Fruit fly (Drosophila melanogaster): Measurements from ENCODE around the gene Rh5.

The Rh5 gene

dm6 chr2L:12001132-12001531, 6.8 kb upstream of the Rh5 start:
- TF ChIP-seq CG34367 (tag; optimal IDR thresholded peaks at IDR 0.05) (no peak), CG15710 (tag; optimal IDR thresholded peaks at IDR 0.05) (no peak), Ets98B (GFP tag; IDR thresholded peaks at IDR 0.05) (no peak), EcR (GFP tag; optimal IDR thresholded peaks at IDR 0.05) (peak; percentile 24), Pif1A (GFP tag; optimal IDR thresholded peaks at IDR 0.05) (no peak), CG9948 (tag; optimal IDR thresholded peaks at IDR 0.05) (no peak), rn (GFP tag; IDR thresholded peaks at IDR 0.05) (no peak), CG12605 (GFP tag; IDR thresholded peaks at IDR 0.05) (no peak), CG4496 (GFP tag; IDR thresholded peaks at IDR 0.05) (no peak)

DNA sequence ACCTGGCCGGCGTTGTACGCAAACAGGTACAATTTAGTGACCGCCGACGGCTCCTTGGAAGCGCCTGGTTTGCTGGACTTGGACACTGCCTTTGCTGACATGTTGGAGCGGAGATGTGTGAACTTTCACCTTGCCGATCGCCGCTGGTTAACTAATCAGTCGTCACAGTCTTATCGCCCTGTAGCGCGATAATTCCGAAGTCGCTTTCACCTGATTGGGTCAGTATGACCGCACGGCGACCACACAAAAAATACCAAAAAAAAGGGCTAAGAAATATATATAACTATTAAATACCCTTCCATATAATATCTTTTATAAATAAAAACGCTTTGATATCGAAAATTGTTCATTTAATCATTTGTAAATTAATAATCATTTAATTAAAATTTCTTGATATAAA, 5.9 kb upstream of the Rh5 start, which contains the start of gene Hacd1:
Gene Hacd1 (minus strand): TSS at position 216 of the 400 bp plus-strand sequence.
- TF ChIP-seq CG9948 (tag; optimal IDR thresholded peaks at IDR 0.05) (no peak), CG17806 (tag; optimal IDR thresholded peaks at IDR 0.05) (no peak), CG8159 (tag; optimal IDR thresholded peaks at IDR 0.05) (no peak), CG12605 (GFP tag; IDR thresholded peaks at IDR 0.05) (no peak), CG15710 (tag; optimal IDR thresholded peaks at IDR 0.05) (no peak), fd96Ca (GFP tag; IDR thresholded peaks at IDR 0.05) (no peak), Snoo (tag; optimal IDR thresholded peaks at IDR 0.05) (no peak), CG14655 (GFP tag; optimal IDR thresholded peaks at IDR 0.05) (no peak), CG32121 (GFP tag; IDR thresholded peaks at IDR 0.05) (no peak), CG10348 (GFP tag; IDR thresholded peaks at IDR 0.05) (no peak), gl (tag; optimal IDR thresholded peaks at IDR 0.05) (no peak), Pif1B (GFP tag; optimal IDR thresholded peaks at IDR 0.05) (no peak)

- TF ChIP-seq CG12605 (GFP tag; IDR thresholded peaks at IDR 0.05) (no peak), Ets98B (GFP tag; IDR thresholded peaks at IDR 0.05) (no peak), CG4496 (GFP tag; IDR thresholded peaks at IDR 0.05) (no peak), fd96Ca (GFP tag; IDR thresholded peaks at IDR 0.05) (no peak), CG8159 (tag; optimal IDR thresholded peaks at IDR 0.05) (peak; percentile 38), CG14655 (GFP tag; optimal IDR thresholded peaks at IDR 0.05) (peak; percentile 56), Pif1A (GFP tag; optimal IDR thresholded peaks at IDR 0.05) (peak; percentile 34), CG17806 (tag; optimal IDR thresholded peaks at IDR 0.05) (peak; percentile 27), EcR (GFP tag; optimal IDR thresholded peaks at IDR 0.05) (peak; percentile 77), CG10348 (GFP tag; IDR thresholded peaks at IDR 0.05) (no peak), CG32121 (GFP tag; IDR thresholded peaks at IDR 0.05) (no peak), Snoo (tag; optimal IDR thresholded peaks at IDR 0.05) (peak; percentile 32), CG34367 (tag; optimal IDR thresholded peaks at IDR 0.05) (no peak), CG15710 (tag; optimal IDR thresholded peaks at IDR 0.05) (peak; percentile 32), CG13204 (GFP tag; optimal IDR thresholded peaks at IDR 0.05) (peak; percentile 99), gl (tag; optimal IDR thresholded peaks at IDR 0.05) (peak; percentile 30), D1 (tag; optimal IDR thresholded peaks at IDR 0.05) (no peak)
Observed at dm6 chr2L:12002922-12003791, 4.8 kb upstream of the Rh5 start.

DNA sequence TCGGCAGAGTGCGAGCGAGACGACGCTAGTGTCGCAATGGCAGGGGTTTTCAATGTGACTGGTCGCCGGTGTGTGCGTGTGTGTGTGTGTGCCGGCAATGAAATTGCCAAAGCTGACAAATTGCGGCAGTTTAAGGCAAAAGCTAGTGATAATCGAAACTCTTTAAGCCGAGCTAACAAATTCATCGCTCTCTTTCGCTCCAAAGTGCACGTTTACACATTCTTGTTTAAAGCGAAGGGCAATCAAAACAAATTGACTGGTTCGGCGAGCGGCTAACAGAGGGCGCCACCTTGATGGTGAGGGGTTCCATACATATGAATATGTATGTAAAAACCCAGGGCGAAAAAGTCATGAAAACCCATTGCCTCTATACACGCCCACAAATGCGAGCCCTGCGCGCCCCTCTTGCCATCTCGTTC, 4.2 kb upstream of the Rh5 start:
- TF ChIP-seq CG13204 (GFP tag; optimal IDR thresholded peaks at IDR 0.05), result no peak
- TF ChIP-seq EcR (GFP tag; optimal IDR thresholded peaks at IDR 0.05), result no peak
- TF ChIP-seq D1 (tag; optimal IDR thresholded peaks at IDR 0.05), result no peak
- TF ChIP-seq Pif1A (GFP tag; optimal IDR thresholded peaks at IDR 0.05), result no peak
- TF ChIP-seq CG8159 (tag; optimal IDR thresholded peaks at IDR 0.05), result no peak
- TF ChIP-seq CG15710 (tag; optimal IDR thresholded peaks at IDR 0.05), result no peak
- TF ChIP-seq CG32121 (GFP tag; IDR thresholded peaks at IDR 0.05), result no peak
- TF ChIP-seq CG17806 (tag; optimal IDR thresholded peaks at IDR 0.05), result no peak
- TF ChIP-seq gl (tag; optimal IDR thresholded peaks at IDR 0.05), result no peak
- no peak for TF ChIP-seq rn (GFP tag; IDR thresholded peaks at IDR 0.05)
- TF ChIP-seq CG10348 (GFP tag; IDR thresholded peaks at IDR 0.05), result no peak
- no peak for TF ChIP-seq CG8301 (tag; optimal IDR thresholded peaks at IDR 0.05)
- TF ChIP-seq Snoo (tag; optimal IDR thresholded peaks at IDR 0.05), result no peak
- TF ChIP-seq CG34367 (tag; optimal IDR thresholded peaks at IDR 0.05), result no peak
- no peak for TF ChIP-seq CG14655 (GFP tag; optimal IDR thresholded peaks at IDR 0.05)
- no peak for TF ChIP-seq Ets98B (GFP tag; IDR thresholded peaks at IDR 0.05)

DNA sequence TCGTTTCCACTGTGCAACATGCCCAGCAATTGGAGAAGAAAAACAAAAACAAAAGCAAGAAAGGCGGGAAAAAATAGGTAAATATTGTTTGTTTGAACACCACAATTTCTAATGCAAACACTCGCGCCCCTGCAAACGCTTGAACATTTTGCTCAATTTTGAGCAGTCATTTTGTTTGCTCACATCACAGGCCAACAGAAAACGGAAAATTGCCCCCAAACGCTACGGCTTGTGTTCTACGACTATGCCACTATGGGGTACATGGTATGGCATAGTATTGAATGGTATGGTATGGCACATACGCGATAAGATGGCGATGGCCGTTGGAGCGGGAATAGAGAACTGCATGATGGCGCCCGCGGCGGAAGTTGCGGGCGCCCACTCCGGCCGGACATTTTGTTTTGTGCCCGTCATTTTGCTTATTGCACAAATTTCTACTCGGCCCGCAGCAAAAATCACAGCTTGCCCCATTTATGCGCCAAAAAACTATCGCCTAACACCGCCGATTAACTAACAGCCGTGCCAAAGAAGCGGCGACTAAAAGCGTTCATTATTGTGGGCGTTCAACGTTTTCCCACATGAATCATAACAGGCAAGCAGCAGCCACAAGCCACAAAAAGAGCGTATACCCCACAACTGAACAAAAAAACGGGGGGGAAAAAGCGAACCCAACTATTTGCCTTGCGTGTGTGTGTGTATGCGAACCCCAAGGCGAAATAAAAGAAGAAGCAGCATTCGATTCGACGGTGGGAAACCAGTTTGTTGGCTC, 3.6 kb upstream of the Rh5 start:
- TF ChIP-seq Pif1B (GFP tag; optimal IDR thresholded peaks at IDR 0.05) (peak; percentile 10), CG15710 (tag; optimal IDR thresholded peaks at IDR 0.05) (peak; percentile 18), Snoo (tag; optimal IDR thresholded peaks at IDR 0.05) (no peak), CG9948 (tag; optimal IDR thresholded peaks at IDR 0.05) (peak; percentile 1), Ets98B (GFP tag; IDR thresholded peaks at IDR 0.05) (no peak), Pif1A (GFP tag; optimal IDR thresholded peaks at IDR 0.05) (peak; percentile 0), EcR (GFP tag; optimal IDR thresholded peaks at IDR 0.05) (peak; percentile 78), CG13204 (GFP tag; optimal IDR thresholded peaks at IDR 0.05) (peak; percentile 68), CG34367 (tag; optimal IDR thresholded peaks at IDR 0.05) (peak; percentile 31)

Measured in whole organism, pupa.